ENCODE assay signal across 4 fruit fly cellular contexts in the genomic region with DNA sequence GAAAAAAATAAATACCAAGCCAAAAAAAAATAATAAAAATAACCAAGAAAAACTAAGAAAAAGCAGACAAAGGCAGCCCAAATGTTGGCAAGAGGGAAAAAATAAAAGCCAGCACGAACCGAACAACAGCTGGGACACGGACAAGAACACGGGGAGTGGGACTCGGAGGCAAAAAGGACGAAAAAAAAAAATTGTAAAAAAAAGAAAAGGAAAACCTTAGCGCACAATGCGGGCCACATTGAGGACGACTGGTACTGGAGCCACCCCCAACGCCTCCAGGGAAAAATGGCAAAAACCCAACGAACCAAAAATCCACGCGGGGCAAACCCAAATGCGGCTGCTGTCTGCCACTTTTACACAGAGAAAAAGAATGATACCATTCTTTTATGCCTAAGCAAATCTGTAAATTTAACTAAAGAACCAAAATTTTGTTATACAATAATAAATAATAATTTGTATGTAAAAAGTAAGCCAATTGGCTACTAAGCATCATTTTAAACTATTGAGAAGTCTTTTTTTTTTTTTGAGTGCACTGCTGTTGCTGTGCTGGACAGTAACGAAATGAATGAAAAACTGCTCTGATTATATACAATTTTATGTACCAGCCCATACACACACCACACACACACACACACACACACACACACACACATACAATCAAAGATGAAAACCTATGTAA.
TF ChIP-seq lines count a peak whose summit lies in the region.

No protein-coding gene starts in this region.

TF ChIP-seq in whole organism, adult, 20 proteins besides CTCF, POLR2A, EP300 and RAD21 (continued from another document):
- no peak for TF ChIP-seq tj (GFP tag; optimal IDR thresholded peaks at IDR 0.05; lab: Kevin White, UChicago)
- peak; percentile 49 for TF ChIP-seq kay (GFP tag; lab: Kevin White, UChicago; ENCODE audit: borderline replicate concordance)
- no peak for TF ChIP-seq ovo (GFP tag; optimal IDR thresholded peaks at IDR 0.05; lab: Kevin White, UChicago)

TF ChIP-seq in whole organism, embryonic, 481 proteins besides CTCF, POLR2A, EP300 and RAD21 (continued from another document and continues in another):
- TF ChIP-seq Rx (GFP tag; IDR thresholded peaks at IDR 0.05; lab: Robert Waterston, UW), result peak; percentile 54; the same call in 1 of the 2 replicates
- peak; percentile 30 for TF ChIP-seq CG4820 (GFP tag; optimal IDR thresholded peaks at IDR 0.05; lab: Kevin White, UChicago)
- no peak for TF ChIP-seq Kr (GFP tag; optimal IDR thresholded peaks at IDR 0.05; lab: Kevin White, UChicago)
- TF ChIP-seq CG16863 (GFP tag; optimal IDR thresholded peaks at IDR 0.05; lab: Kevin White, UChicago), result no peak
- TF ChIP-seq CG11560 (tag; IDR thresholded peaks at IDR 0.05; lab: Robert Waterston, UW), result peak; percentile 59; the same call in 1 of the 3 replicates
- no peak for TF ChIP-seq gcm2 (GFP tag; optimal IDR thresholded peaks at IDR 0.05; lab: Kevin White, UChicago)
- TF ChIP-seq dysf (GFP tag; IDR thresholded peaks at IDR 0.05; lab: Robert Waterston, UW), result peak; percentile 84
- peak; percentile 74 for TF ChIP-seq ci (GFP tag; IDR thresholded peaks at IDR 0.05; lab: Robert Waterston, UW)
- TF ChIP-seq Adf1 (GFP tag; IDR thresholded peaks at IDR 0.05; lab: Robert Waterston, UW), result peak; percentile 28
- TF ChIP-seq GATAe (GFP tag; conservative IDR thresholded peaks at IDR 0.05; lab: Robert Waterston, UW), result no peak; the same call in 1 of the 2 replicates
- TF ChIP-seq Oaz (GFP tag; IDR thresholded peaks at IDR 0.05; lab: Robert Waterston, UW), result peak; percentile 74
- TF ChIP-seq CG1792 (GFP tag; optimal IDR thresholded peaks at IDR 0.05; lab: Kevin White, UChicago), result no peak
- TF ChIP-seq slbo (GFP tag; IDR thresholded peaks at IDR 0.05; lab: Robert Waterston, UW), result peak; percentile 89
- TF ChIP-seq esg (GFP tag; conservative IDR thresholded peaks at IDR 0.05; lab: Robert Waterston, UW), result peak; percentile 66
- TF ChIP-seq Fer3 (tag; optimal IDR thresholded peaks at IDR 0.05; lab: Kevin White, UChicago), result peak; percentile 87
- peak; percentile 39 for TF ChIP-seq az2 (GFP tag; optimal IDR thresholded peaks at IDR 0.05; lab: Kevin White, UChicago)
- no peak for TF ChIP-seq Hey (tag; optimal IDR thresholded peaks at IDR 0.05; lab: Kevin White, UChicago)
- peak; percentile 12 for TF ChIP-seq Abd-B (GFP tag; optimal IDR thresholded peaks at IDR 0.05; lab: Kevin White, UChicago)
- peak; percentile 28 for TF ChIP-seq mam (GFP tag; optimal IDR thresholded peaks at IDR 0.05; lab: Kevin White, UChicago)
- TF ChIP-seq CG11247 (GFP tag; IDR thresholded peaks at IDR 0.05; lab: Robert Waterston, UW), result peak; percentile 67; the same call in 1 of the 2 replicates
- TF ChIP-seq E2f1 (GFP tag; IDR thresholded peaks at IDR 0.05; lab: Robert Waterston, UW), result peak; percentile 70
- TF ChIP-seq CG13894 (tag; optimal IDR thresholded peaks at IDR 0.05; lab: Kevin White, UChicago), result peak; percentile 90
- TF ChIP-seq CG9932 (GFP tag; IDR thresholded peaks at IDR 0.05; lab: Robert Waterston, UW), result peak; percentile 79
- TF ChIP-seq Fer1 (GFP tag; optimal IDR thresholded peaks at IDR 0.05; lab: Kevin White, UChicago), result peak; percentile 95
- TF ChIP-seq Lpt (GFP tag; optimal IDR thresholded peaks at IDR 0.05; lab: Kevin White, UChicago), result no peak
- TF ChIP-seq hkb (optimal IDR thresholded peaks at IDR 0.05; lab: Kevin White, UChicago), result no peak
- peak; percentile 84 for TF ChIP-seq hkb (GFP tag; IDR thresholded peaks at IDR 0.05; lab: Robert Waterston, UW)
- peak; percentile 88 for TF ChIP-seq CG7839 (tag; optimal IDR thresholded peaks at IDR 0.05; lab: Kevin White, UChicago)
- peak; percentile 50 for TF ChIP-seq CG9817 (tag; optimal IDR thresholded peaks at IDR 0.05; lab: Kevin White, UChicago)
- TF ChIP-seq lola (GFP tag; optimal IDR thresholded peaks at IDR 0.05; lab: Kevin White, UChicago), result no peak
- no peak for TF ChIP-seq dm (GFP tag; optimal IDR thresholded peaks at IDR 0.05; lab: Kevin White, UChicago)
- no peak for TF ChIP-seq CG6654 (GFP tag; optimal IDR thresholded peaks at IDR 0.05; lab: Kevin White, UChicago)
- TF ChIP-seq CG7928 (GFP tag; optimal IDR thresholded peaks at IDR 0.05; lab: Kevin White, UChicago), result peak; percentile 27
- TF ChIP-seq CG12391 (tag; optimal IDR thresholded peaks at IDR 0.05; lab: Kevin White, UChicago), result peak; percentile 54
- TF ChIP-seq CG1529 (GFP tag; optimal IDR thresholded peaks at IDR 0.05; lab: Kevin White, UChicago), result no peak
- peak; percentile 88 for TF ChIP-seq CG10147 (GFP tag; optimal IDR thresholded peaks at IDR 0.05; lab: Kevin White, UChicago)
- peak; percentile 55 for TF ChIP-seq Dek (tag; optimal IDR thresholded peaks at IDR 0.05; lab: Kevin White, UChicago)
- peak; percentile 44; the same call in 1 of the 2 replicates for TF ChIP-seq al (GFP tag; IDR thresholded peaks at IDR 0.05; lab: Robert Waterston, UW)
- TF ChIP-seq fd3F (GFP tag; optimal IDR thresholded peaks at IDR 0.05; lab: Kevin White, UChicago), result peak; percentile 37
- no peak for TF ChIP-seq gro (GFP tag; optimal IDR thresholded peaks at IDR 0.05; lab: Kevin White, UChicago)

TF ChIP-seq in whole organism, prepupa, 60 proteins besides CTCF, POLR2A, EP300 and RAD21 (continued from another document):
- TF ChIP-seq dsx (GFP tag; optimal IDR thresholded peaks at IDR 0.05; lab: Kevin White, UChicago; ENCODE audit: poor library complexity, severe bottlenecking) (no peak), salr (GFP tag; optimal IDR thresholded peaks at IDR 0.05; lab: Kevin White, UChicago) (peak in 1 of 2 experiments; percentile 7), dac (GFP tag; optimal IDR thresholded peaks at IDR 0.05; lab: Kevin White, UChicago) (no peak), CG8119 (GFP tag; IDR thresholded peaks at IDR 0.05; lab: Robert Waterston, UW) (no peak), net (GFP tag; optimal IDR thresholded peaks at IDR 0.05; lab: Kevin White, UChicago) (peak; percentile 10), CG32006 (GFP tag; optimal IDR thresholded peaks at IDR 0.05; lab: Kevin White, UChicago) (peak; percentile 52), CG3032 (tag; optimal IDR thresholded peaks at IDR 0.05; lab: Kevin White, UChicago) (peak; percentile 49), CG11294 (GFP tag; IDR thresholded peaks at IDR 0.05; lab: Robert Waterston, UW) (0 out of 2 replicates have a peak, but pooled peaks have one; percentile 11), Blimp-1 (GFP tag; optimal IDR thresholded peaks at IDR 0.05; lab: Kevin White, UChicago) (no peak), Eip78C (GFP tag; lab: Kevin White, UChicago) (peak; percentile 90), achi (GFP tag; optimal IDR thresholded peaks at IDR 0.05; lab: Kevin White, UChicago) (peak; percentile 27), CG31627 (GFP tag; optimal IDR thresholded peaks at IDR 0.05; lab: Kevin White, UChicago) (peak; percentile 16), lz (GFP tag; optimal IDR thresholded peaks at IDR 0.05; lab: Kevin White, UChicago) (peak; percentile 19), Gug (GFP tag; IDR thresholded peaks at IDR 0.05; lab: Robert Waterston, UW) (peak; percentile 21; the same call in 1 of the 2 replicates), CG7368 (GFP tag; optimal IDR thresholded peaks at IDR 0.05; lab: Kevin White, UChicago) (no peak), Sox14 (GFP tag; optimal IDR thresholded peaks at IDR 0.05; lab: Kevin White, UChicago) (no peak), CG4318 (GFP tag; optimal IDR thresholded peaks at IDR 0.05; lab: Kevin White, UChicago) (no peak), Hr4 (GFP tag; optimal IDR thresholded peaks at IDR 0.05; lab: Kevin White, UChicago) (peak; percentile 28), fkh (GFP tag; optimal IDR thresholded peaks at IDR 0.05; lab: Kevin White, UChicago) (no peak), Smox (GFP tag; optimal IDR thresholded peaks at IDR 0.05; lab: Kevin White, UChicago) (peak; percentile 44), esn (GFP tag; optimal IDR thresholded peaks at IDR 0.05; lab: Kevin White, UChicago) (peak; percentile 31), CG11902 (GFP tag; optimal IDR thresholded peaks at IDR 0.05; lab: Kevin White, UChicago) (no peak), Lpt (GFP tag; optimal IDR thresholded peaks at IDR 0.05; lab: Kevin White, UChicago) (no peak), Hr38 (GFP tag; optimal IDR thresholded peaks at IDR 0.05; lab: Kevin White, UChicago) (no peak), topi (GFP tag; optimal IDR thresholded peaks at IDR 0.05; lab: Kevin White, UChicago) (peak; percentile 37), CG6792 (GFP tag; optimal IDR thresholded peaks at IDR 0.05; lab: Kevin White, UChicago) (peak; percentile 29), CG8319 (GFP tag; optimal IDR thresholded peaks at IDR 0.05; lab: Kevin White, UChicago) (no peak), acj6 (GFP tag; optimal IDR thresholded peaks at IDR 0.05; lab: Kevin White, UChicago) (peak; percentile 23), vri (GFP tag; optimal IDR thresholded peaks at IDR 0.05; lab: Kevin White, UChicago) (no peak), Sox15 (GFP tag; optimal IDR thresholded peaks at IDR 0.05; lab: Kevin White, UChicago) (no peak), CG6808 (GFP tag; optimal IDR thresholded peaks at IDR 0.05; lab: Kevin White, UChicago) (no peak), OdsH (GFP tag; optimal IDR thresholded peaks at IDR 0.05; lab: Kevin White, UChicago) (peak; percentile 16), pdm3 (GFP tag; optimal IDR thresholded peaks at IDR 0.05; lab: Kevin White, UChicago) (no peak), ss (GFP tag; optimal IDR thresholded peaks at IDR 0.05; lab: Kevin White, UChicago) (peak; percentile 19 to 57), CG6276 (GFP tag; optimal IDR thresholded peaks at IDR 0.05; lab: Kevin White, UChicago) (no peak), CG10631 (GFP tag; optimal IDR thresholded peaks at IDR 0.05; lab: Kevin White, UChicago) (peak; percentile 35), Ets96B (tag; optimal IDR thresholded peaks at IDR 0.05; lab: Kevin White, UChicago) (peak; percentile 34), CG15336 (GFP tag; IDR thresholded peaks at IDR 0.05; lab: Robert Waterston, UW) (peak; percentile 47), Met (GFP tag; optimal IDR thresholded peaks at IDR 0.05; lab: Kevin White, UChicago) (peak; percentile 62), CG11762 (GFP tag; optimal IDR thresholded peaks at IDR 0.05; lab: Kevin White, UChicago; ENCODE audit: insufficient read depth) (peak; percentile 10), fd59A (GFP tag; optimal IDR thresholded peaks at IDR 0.05; lab: Kevin White, UChicago) (peak; percentile 16), Sox102F (GFP tag; optimal IDR thresholded peaks at IDR 0.05; lab: Kevin White, UChicago) (peak; percentile 28)

TF ChIP-seq in whole organism, pupa, 21 proteins besides CTCF, POLR2A, EP300 and RAD21 (continued from another document):
- TF ChIP-seq Pif1A (GFP tag; optimal IDR thresholded peaks at IDR 0.05; lab: Kevin White, UChicago) (no peak), Pif1B (GFP tag; optimal IDR thresholded peaks at IDR 0.05; lab: Kevin White, UChicago) (peak; percentile 16), Snoo (tag; optimal IDR thresholded peaks at IDR 0.05; lab: Kevin White, UChicago) (no peak)
TF ChIP-seq in whole organism, pupa: peak in this region for 12.
